Fruit fly (Drosophila melanogaster) whole organism, embryonic: ENCODE measurements around the gene Dlip1.

Experiments
- Ada2b ChIP-seq: fragments of 200-800 bp; sonication (Bioruptor generic); IDR thresholded peaks from 2 replicates; pipeline ENCODE4 v1.3.6; 2022; ENCODE audit warnings: missing biosample characterization, missing genetic modification characterization
- Atf3 ChIP-seq: fragments of 200-800 bp; sonication (Bioruptor generic); optimal IDR thresholded peaks from 3 replicates; lab custom pipeline; 2016; ENCODE audit warnings: missing biosample characterization, missing genetic modification characterization
- CG1024 ChIP-seq: fragments of 200-800 bp; sonication (Bioruptor generic); IDR thresholded peaks from 2 replicates; pipeline ENCODE4 v1.3.6; 2022; ENCODE audit warnings: missing biosample characterization, missing genetic modification characterization
- CG10565 ChIP-seq: fragments of 200-800 bp; sonication (Bioruptor generic); optimal IDR thresholded peaks from 3 replicates; lab custom pipeline; 2016; ENCODE audit warnings: missing biosample characterization, mild to moderate bottlenecking, missing genetic modification characterization
- CG10959 ChIP-seq: fragments of 200-800 bp; sonication (Bioruptor generic); IDR thresholded peaks from 2 replicates; pipeline ENCODE4 v1.3.6; 2022; ENCODE audit warnings: missing biosample characterization, missing genetic modification characterization
- CG11456 ChIP-seq: fragments of 200-800 bp; sonication (Bioruptor generic); IDR thresholded peaks from 3 replicates; pipeline ENCODE4 v1.3.6; 2022; ENCODE audit warnings: missing biosample characterization, missing genetic modification characterization
- CG12071 ChIP-seq: fragments of 200-800 bp; sonication (Bioruptor generic); optimal IDR thresholded peaks from 3 replicates; lab custom pipeline; 2018; ENCODE audit warnings: missing biosample characterization, mild to moderate bottlenecking, missing genetic modification characterization
- CG12155 ChIP-seq: fragments of 200-800 bp; sonication (Bioruptor generic); optimal IDR thresholded peaks from 3 replicates; lab custom pipeline; 2016; ENCODE audit warnings: missing biosample characterization, missing genetic modification characterization
- CG12219 ChIP-seq: fragments of 200-800 bp; sonication (Bioruptor generic); optimal IDR thresholded peaks from 3 replicates; lab custom pipeline; 2018; ENCODE audit warnings: missing biosample characterization, mild to moderate bottlenecking, missing genetic modification characterization
- CG12744 ChIP-seq: fragments of 200-800 bp; sonication (Bioruptor generic); optimal IDR thresholded peaks from 2 replicates; lab custom pipeline; 2016; ENCODE audit warnings: missing biosample characterization, missing genetic modification characterization
- CG13775 ChIP-seq: fragments of 200-800 bp; sonication (Bioruptor generic); optimal IDR thresholded peaks from 3 replicates; lab custom pipeline; 2017; ENCODE audit warnings: missing biosample characterization, mild to moderate bottlenecking, missing genetic modification characterization
- CG1602 ChIP-seq: fragments of 200-800 bp; sonication (Bioruptor generic); optimal IDR thresholded peaks from 3 replicates; lab custom pipeline; 2016; ENCODE audit warnings: missing biosample characterization, missing genetic modification characterization
- CG17385 ChIP-seq: fragments of 200-800 bp; sonication (Bioruptor generic); optimal IDR thresholded peaks from 3 replicates; lab custom pipeline; 2018; ENCODE audit warnings: missing biosample characterization, mild to moderate bottlenecking, missing genetic modification characterization
- CG17829 ChIP-seq: fragments of 200-800 bp; optimal IDR thresholded peaks from 2 replicates; lab custom pipeline; 2019; ENCODE audit warnings: missing biosample characterization, mild to moderate bottlenecking, missing genetic modification characterization, moderate library complexity
- CG2202 ChIP-seq: fragments of 200-800 bp; sonication (Bioruptor generic); optimal IDR thresholded peaks from 2 replicates; lab custom pipeline; 2018; ENCODE audit warnings: missing biosample characterization, mild to moderate bottlenecking, missing genetic modification characterization
- CG2889 ChIP-seq: fragments of 200-800 bp; sonication (Bioruptor generic); IDR thresholded peaks from 3 replicates; pipeline ENCODE4 v1.3.6; 2022; ENCODE audit warnings: missing biosample characterization, missing genetic modification characterization
- CG31224 ChIP-seq: fragments of 200-800 bp; sonication (Bioruptor generic); IDR thresholded peaks from 2 replicates; pipeline ENCODE4 v1.3.6; 2022; ENCODE audit warnings: missing biosample characterization, missing genetic modification characterization
- CG4424 ChIP-seq: fragments of 200-800 bp; sonication (Bioruptor generic); optimal IDR thresholded peaks from 3 replicates; lab custom pipeline; 2016; ENCODE audit warnings: missing biosample characterization, missing genetic modification characterization
- CG4707 ChIP-seq: fragments of 200-800 bp; sonication (Bioruptor generic); optimal IDR thresholded peaks from 2 replicates; lab custom pipeline; 2018; ENCODE audit warnings: missing biosample characterization, mild to moderate bottlenecking, missing genetic modification characterization, moderate library complexity
- CG6765 ChIP-seq: fragments of 200-800 bp; sonication (Bioruptor generic); optimal IDR thresholded peaks from 3 replicates; lab custom pipeline; 2017; ENCODE audit warnings: missing biosample characterization, mild to moderate bottlenecking, missing genetic modification characterization
- CG9876 ChIP-seq: fragments of 200-800 bp; sonication (Bioruptor generic); optimal IDR thresholded peaks from 2 replicates; lab custom pipeline; 2016; ENCODE audit warnings: missing biosample characterization, missing genetic modification characterization
- Dbx ChIP-seq: fragments of 200-800 bp; sonication (Bioruptor generic); IDR thresholded peaks from 3 replicates; pipeline ENCODE4 v1.3.6; 2022; ENCODE audit warnings: missing biosample characterization, missing genetic modification characterization
- Dfd ChIP-seq, 2 experiments: fragments of >200 bp; optimal IDR thresholded peaks; 2 replicates each; lab custom pipeline; 2017; ENCODE audit warnings: missing biosample characterization in 2 of 2, missing genetic modification characterization in 2 of 2
- Doc2 ChIP-seq: fragments of 200-800 bp; sonication (Bioruptor generic); IDR thresholded peaks from 2 replicates; pipeline ENCODE4 v1.3.6; 2022; ENCODE audit warnings: missing biosample characterization, missing genetic modification characterization
- Ets65A ChIP-seq: fragments of 200-800 bp; sonication (Bioruptor generic); peaks from one replicate; lab custom pipeline; 2016; ENCODE audit warnings: missing biosample characterization, missing genetic modification characterization
- Fer3 ChIP-seq: fragments of 200-800 bp; sonication (Bioruptor generic); optimal IDR thresholded peaks from 2 replicates; lab custom pipeline; 2018; ENCODE audit warnings: missing biosample characterization, mild to moderate bottlenecking, missing genetic modification characterization, moderate library complexity
- HLH3B ChIP-seq: fragments of 200-800 bp; sonication (Bioruptor generic); IDR thresholded peaks from 2 replicates; pipeline ENCODE4 v1.3.6; 2022; ENCODE audit warnings: missing biosample characterization, missing genetic modification characterization
- Kr ChIP-seq: fragments of 200-800 bp; sonication (Bioruptor generic); optimal IDR thresholded peaks from 2 replicates; lab custom pipeline; 2017; ENCODE audit warnings: missing biosample characterization, mild to moderate bottlenecking, missing genetic modification characterization
- Lhr ChIP-seq: fragments of 200-800 bp; sonication (Bioruptor generic); optimal IDR thresholded peaks from 3 replicates; lab custom pipeline; 2017; ENCODE audit warnings: mild to moderate bottlenecking, missing biosample characterization, missing genetic modification reagents, missing genetic modification characterization
- Lpt ChIP-seq: fragments of >200 bp; optimal IDR thresholded peaks from 2 replicates; lab custom pipeline; 2018; ENCODE audit warnings: missing biosample characterization, missing genetic modification characterization
- Oaz ChIP-seq: fragments of 200-800 bp; sonication (Bioruptor generic); IDR thresholded peaks from 2 replicates; pipeline ENCODE4 v1.3.6; 2022; ENCODE audit warnings: missing biosample characterization, missing genetic modification characterization
- Poxn ChIP-seq: fragments of 200-800 bp; sonication (Bioruptor generic); IDR thresholded peaks from 2 replicates; pipeline ENCODE4 v1.3.6; 2022; ENCODE audit warnings: missing biosample characterization, missing genetic modification characterization
- Rx ChIP-seq: fragments of 200-800 bp; sonication (Bioruptor generic); IDR thresholded peaks from 2 replicates; pipeline ENCODE4 v1.3.6; 2022; ENCODE audit warnings: missing biosample characterization, missing genetic modification characterization
- Trl ChIP-seq, 3 experiments: fragments of >200 bp in 2 of 3; fragments of 200-800 bp in 1 of 3; sonication (Bioruptor generic) in 1 of 3; optimal IDR thresholded peaks; 2 replicates in 1 of 3; 3 replicates in 2 of 3; lab custom pipeline; 2016 to 2017; ENCODE audit warnings: missing biosample characterization in 1 of 3, missing genetic modification characterization in 1 of 3
- ac ChIP-seq: fragments of 200-800 bp; sonication (Bioruptor generic); optimal IDR thresholded peaks from 3 replicates; lab custom pipeline; 2017; ENCODE audit warnings: missing biosample characterization, mild to moderate bottlenecking, missing genetic modification characterization
- ap ChIP-seq: fragments of 200-800 bp; sonication (Bioruptor generic); IDR thresholded peaks from 2 replicates; pipeline ENCODE4 v1.3.6; 2022; ENCODE audit warnings: missing biosample characterization, missing genetic modification characterization
- ase ChIP-seq: fragments of 200-800 bp; sonication (Bioruptor generic); IDR thresholded peaks from 3 replicates; pipeline ENCODE4 v1.3.6; 2022; ENCODE audit warnings: missing biosample characterization, missing genetic modification characterization
- ash1 ChIP-seq: fragments of 200-800 bp; sonication (Bioruptor generic); optimal IDR thresholded peaks from 2 replicates; lab custom pipeline; 2018; ENCODE audit warnings: missing biosample characterization, mild to moderate bottlenecking, missing genetic modification characterization
- bbx ChIP-seq: fragments of 200-800 bp; sonication (Bioruptor generic); IDR thresholded peaks from 2 replicates; pipeline ENCODE4 v1.3.6; 2022; ENCODE audit warnings: missing biosample characterization, missing genetic modification characterization; ENCODE audit not compliant: partially characterized antibody
- bigmax ChIP-seq: fragments of 200-800 bp; sonication (Bioruptor generic); optimal IDR thresholded peaks from 2 replicates; lab custom pipeline; 2018; ENCODE audit warnings: missing biosample characterization, mild to moderate bottlenecking, missing genetic modification characterization
- chm ChIP-seq: fragments of 200-800 bp; sonication (Bioruptor generic); IDR thresholded peaks from 2 replicates; pipeline ENCODE4 v1.3.6; 2022; ENCODE audit warnings: missing biosample characterization, missing genetic modification characterization
- chn ChIP-seq: fragments of 200-800 bp; sonication (Bioruptor generic); optimal IDR thresholded peaks from 2 replicates; lab custom pipeline; 2016; ENCODE audit warnings: missing biosample characterization, missing genetic modification characterization
- en ChIP-seq: fragments of 200-800 bp; sonication (Bioruptor generic); optimal IDR thresholded peaks from 2 replicates; lab custom pipeline; 2016; ENCODE audit warnings: missing biosample characterization, missing genetic modification characterization
- gsb-n ChIP-seq: fragments of 200-800 bp; sonication (Bioruptor generic); optimal IDR thresholded peaks from 3 replicates; lab custom pipeline; 2018; ENCODE audit warnings: missing biosample characterization, mild to moderate bottlenecking, missing genetic modification characterization
- hbn ChIP-seq: fragments of 200-800 bp; sonication (Bioruptor generic); IDR thresholded peaks from 2 replicates; pipeline ENCODE4 v1.3.6; 2022; ENCODE audit warnings: missing biosample characterization, missing genetic modification characterization; ENCODE audit not compliant: partially characterized antibody
- kay ChIP-seq: fragments of 200-800 bp; sonication (Bioruptor generic); optimal IDR thresholded peaks from 2 replicates; lab custom pipeline; 2016; ENCODE audit warnings: missing biosample characterization, missing genetic modification characterization
- knrl ChIP-seq: fragments of 200-800 bp; sonication (Bioruptor generic); IDR thresholded peaks from 3 replicates; pipeline ENCODE4 v1.3.6; 2022; ENCODE audit warnings: missing biosample characterization, missing genetic modification characterization; ENCODE audit not compliant: partially characterized antibody
- otp ChIP-seq: fragments of 200-800 bp; sonication (Bioruptor generic); IDR thresholded peaks from 3 replicates; pipeline ENCODE4, ENCODE4 v1.3.6; 2022; ENCODE audit warnings: missing biosample characterization, missing genetic modification characterization
- pfk ChIP-seq: fragments of 200-800 bp; sonication (Bioruptor generic); optimal IDR thresholded peaks from 2 replicates; lab custom pipeline; 2018; ENCODE audit warnings: missing biosample characterization, mild to moderate bottlenecking, missing genetic modification characterization, moderate library complexity
- pita ChIP-seq: fragments of 200-800 bp; sonication (Bioruptor generic); optimal IDR thresholded peaks from 2 replicates; lab custom pipeline; 2017; ENCODE audit warnings: missing biosample characterization, mild to moderate bottlenecking, missing genetic modification characterization
- row ChIP-seq: fragments of 200-800 bp; sonication (Bioruptor generic); IDR thresholded peaks from 3 replicates; pipeline ENCODE4 v1.3.6; 2022; ENCODE audit warnings: missing biosample characterization, missing genetic modification characterization
- sens ChIP-seq: fragments of 200-800 bp; sonication (Bioruptor generic); peaks from one replicate; lab custom pipeline; 2016; ENCODE audit warnings: missing biosample characterization, missing genetic modification characterization
- ttk ChIP-seq: fragments of 200-800 bp; sonication (Bioruptor generic); IDR thresholded peaks from 2 replicates; pipeline ENCODE4 v2.1.2; 2022; ENCODE audit warnings: missing biosample characterization, missing genetic modification characterization

Gene Dlip1

dm6 chrX:9134922-9135453 lies 23.4 kb upstream of the Dlip1 start, which contains the start of gene fend (continued):
- no peak for TF ChIP-seq Rx (GFP tag; lab: Robert Waterston, UW)
- TF ChIP-seq CG17385, result peak; percentile 33
- peak; percentile 5 to 43 for TF ChIP-seq Trl (optimal IDR thresholded peaks at IDR 0.05; lab: Kevin White, UChicago)
- TF ChIP-seq Trl (GFP tag; optimal IDR thresholded peaks at IDR 0.05; lab: Kevin White, UChicago), result no peak
- no peak for TF ChIP-seq Lpt (GFP tag; lab: Kevin White, UChicago)
- no peak for TF ChIP-seq ttk (GFP tag; lab: Robert Waterston, UW)
- no peak for TF ChIP-seq kay
- TF ChIP-seq gsb-n (tag; lab: Kevin White, UChicago), result no peak
- no peak for TF ChIP-seq ac
- no peak for TF ChIP-seq otp (GFP tag; lab: Robert Waterston, UW)
- no peak for TF ChIP-seq pfk (GFP tag; lab: Kevin White, UChicago)
- TF ChIP-seq Dfd (GFP tag; optimal IDR thresholded peaks at IDR 0.05; lab: Kevin White, UChicago), result no peak
- peak; percentile 14 for TF ChIP-seq Lhr
- TF ChIP-seq Oaz (GFP tag; lab: Robert Waterston, UW), result no peak
- TF ChIP-seq CG10959, result peak; percentile 77
- no peak for TF ChIP-seq bbx (GFP tag; lab: Robert Waterston, UW)
- TF ChIP-seq CG17829 (tag; lab: Kevin White, UChicago), result peak; percentile 61
- no peak for TF ChIP-seq Kr
- TF ChIP-seq Fer3 (tag; lab: Kevin White, UChicago), result no peak
- no peak for TF ChIP-seq chn (GFP tag; lab: Kevin White, UChicago)
- TF ChIP-seq CG31224 (GFP tag; lab: Robert Waterston, UW), result no peak
- TF ChIP-seq CG9876 (GFP tag; lab: Kevin White, UChicago), result no peak
- TF ChIP-seq CG2889, result no peak
- no peak for TF ChIP-seq Doc2 (GFP tag; lab: Robert Waterston, UW)
- TF ChIP-seq Atf3 (GFP tag; lab: Kevin White, UChicago), result no peak
- TF ChIP-seq CG12071 (GFP tag; lab: Kevin White, UChicago), result no peak
- no peak for TF ChIP-seq Dbx
- no peak for TF ChIP-seq ase (GFP tag; lab: Robert Waterston, UW)
- peak; percentile 94 for TF ChIP-seq row (GFP tag; lab: Robert Waterston, UW)
- TF ChIP-seq CG13775, result peak; percentile 24
- no peak for TF ChIP-seq pita (GFP tag; lab: Kevin White, UChicago)
- no peak for TF ChIP-seq CG1024 (GFP tag; lab: Robert Waterston, UW)
- TF ChIP-seq CG10565 (GFP tag; lab: Kevin White, UChicago), result no peak
- TF ChIP-seq Ada2b, result no peak
- TF ChIP-seq en (GFP tag; lab: Kevin White, UChicago), result no peak
- TF ChIP-seq sens, result peak; percentile 77
- TF ChIP-seq ash1 (GFP tag; lab: Kevin White, UChicago), result no peak
- TF ChIP-seq CG11456 (GFP tag; lab: Robert Waterston, UW), result no peak
- no peak for TF ChIP-seq CG12744
- no peak for TF ChIP-seq Poxn (GFP tag; lab: Robert Waterston, UW)
- no peak for TF ChIP-seq bigmax (GFP tag; lab: Kevin White, UChicago)
- peak; percentile 56; the same call in 1 of the 2 replicates for TF ChIP-seq chm (GFP tag; lab: Robert Waterston, UW)
- no peak for TF ChIP-seq knrl (GFP tag; lab: Robert Waterston, UW)
- no peak for TF ChIP-seq CG2202 (tag; lab: Kevin White, UChicago)
- TF ChIP-seq hbn (GFP tag; lab: Robert Waterston, UW), result no peak
- no peak for TF ChIP-seq CG12155 (GFP tag; lab: Kevin White, UChicago)
- no peak for TF ChIP-seq CG1602 (GFP tag; lab: Kevin White, UChicago)
- no peak for TF ChIP-seq ap (GFP tag; lab: Robert Waterston, UW)
- peak; percentile 33 for TF ChIP-seq CG4424 (GFP tag; lab: Kevin White, UChicago)
- TF ChIP-seq HLH3B (GFP tag; lab: Robert Waterston, UW), result no peak
- no peak for TF ChIP-seq CG4707 (GFP tag; lab: Kevin White, UChicago)
- TF ChIP-seq CG12219 (GFP tag; lab: Kevin White, UChicago), result no peak
- no peak for TF ChIP-seq Ets65A (GFP tag; lab: Kevin White, UChicago)
- TF ChIP-seq CG6765, result no peak
